Fruit fly (Drosophila melanogaster) whole organism, embryonic: ENCODE measurements around the gene Ube4B.

Experiments used
- Atf6 ChIP-seq: fragments of 200-800 bp; sonication (Bioruptor generic); IDR thresholded peaks from 2 replicates; pipeline ENCODE4 v1.3.6; 2022; ENCODE audit warnings: missing biosample characterization, missing genetic modification characterization
- CG10543 ChIP-seq: fragments of 200-800 bp; sonication (Bioruptor generic); optimal IDR thresholded peaks from 3 replicates; lab custom pipeline; 2017; ENCODE audit warnings: missing biosample characterization, mild to moderate bottlenecking, missing genetic modification characterization, moderate library complexity
- CG10959 ChIP-seq: fragments of 200-800 bp; sonication (Bioruptor generic); IDR thresholded peaks from 2 replicates; pipeline ENCODE4 v1.3.6; 2022; ENCODE audit warnings: missing biosample characterization, missing genetic modification characterization
- CG11398 ChIP-seq: fragments of 200-800 bp; sonication (Bioruptor generic); optimal IDR thresholded peaks from 2 replicates; lab custom pipeline; 2016; ENCODE audit warnings: missing biosample characterization, missing genetic modification characterization
- CG11504 ChIP-seq: fragments of 200-800 bp; sonication (Bioruptor generic); optimal IDR thresholded peaks from 3 replicates; lab custom pipeline; 2019; ENCODE audit warnings: missing biosample characterization, mild to moderate bottlenecking, missing genetic modification characterization, moderate library complexity
- CG13424 ChIP-seq: fragments of 200-800 bp; sonication (Bioruptor generic); optimal IDR thresholded peaks from 2 replicates; lab custom pipeline; 2019; ENCODE audit warnings: missing biosample characterization, mild to moderate bottlenecking, missing genetic modification characterization, moderate library complexity
- CG13894 ChIP-seq: fragments of 200-800 bp; sonication (Bioruptor generic); optimal IDR thresholded peaks from 3 replicates; lab custom pipeline; 2018; ENCODE audit warnings: missing biosample characterization, mild to moderate bottlenecking, missing genetic modification characterization, moderate library complexity
- CG14710 ChIP-seq: fragments of 200-800 bp; sonication (Bioruptor generic); optimal IDR thresholded peaks from 3 replicates; lab custom pipeline; 2019; ENCODE audit warnings: missing biosample characterization, mild to moderate bottlenecking, missing genetic modification characterization, moderate library complexity
- CG15514 ChIP-seq: fragments of 200-800 bp; sonication (Bioruptor generic); optimal IDR thresholded peaks from 3 replicates; lab custom pipeline; 2017; ENCODE audit warnings: missing biosample characterization, missing genetic modification characterization, mild to moderate bottlenecking, moderate library complexity, missing genetic modification reagents
- CG1832 ChIP-seq: fragments of 200-800 bp; sonication (Bioruptor generic); optimal IDR thresholded peaks from 2 replicates; lab custom pipeline; 2017; ENCODE audit warnings: missing biosample characterization, mild to moderate bottlenecking, missing genetic modification characterization, inconsistent platforms
- CG2120 ChIP-seq: fragments of 200-800 bp; sonication (Bioruptor generic); optimal IDR thresholded peaks from 3 replicates; lab custom pipeline; 2016; ENCODE audit warnings: missing biosample characterization, missing genetic modification characterization
- CG2678 ChIP-seq: fragments of 200-800 bp; sonication (Bioruptor generic); optimal IDR thresholded peaks from 3 replicates; lab custom pipeline; 2019; ENCODE audit warnings: missing biosample characterization, mild to moderate bottlenecking, missing genetic modification characterization, moderate library complexity
- CG4617 ChIP-seq: fragments of 200-800 bp; sonication (Bioruptor generic); optimal IDR thresholded peaks from 3 replicates; lab custom pipeline; 2016; ENCODE audit warnings: missing biosample characterization, missing genetic modification characterization, borderline replicate concordance
- CG4707 ChIP-seq: fragments of 200-800 bp; sonication (Bioruptor generic); optimal IDR thresholded peaks from 2 replicates; lab custom pipeline; 2018; ENCODE audit warnings: missing biosample characterization, mild to moderate bottlenecking, missing genetic modification characterization, moderate library complexity
- CG5953 ChIP-seq: fragments of 200-800 bp; sonication (Bioruptor generic); IDR thresholded peaks from 2 replicates; pipeline ENCODE4 v1.3.6; 2022; ENCODE audit warnings: missing biosample characterization, missing genetic modification characterization
- CG6683 ChIP-seq: fragments of 200-800 bp; sonication (Bioruptor generic); optimal IDR thresholded peaks from 2 replicates; lab custom pipeline; 2017; ENCODE audit warnings: missing biosample characterization, mild to moderate bottlenecking, missing genetic modification characterization, missing genetic modification reagents
- CG7372 ChIP-seq: fragments of 200-800 bp; sonication (Bioruptor generic); IDR thresholded peaks from 2 replicates; pipeline ENCODE4 v1.3.6; 2022; ENCODE audit warnings: missing biosample characterization, missing genetic modification characterization
- CG9215 ChIP-seq: fragments of 200-800 bp; sonication (Bioruptor generic); IDR thresholded peaks from 2 replicates; pipeline ENCODE4 v1.3.6; 2022; ENCODE audit warnings: missing biosample characterization, missing genetic modification characterization
- CG9932 ChIP-seq: fragments of 200-800 bp; sonication (Bioruptor generic); IDR thresholded peaks from 2 replicates; pipeline ENCODE4 v1.3.6; 2022; ENCODE audit warnings: missing biosample characterization, missing genetic modification characterization
- CkIIα-i1 ChIP-seq: fragments of 200-800 bp; sonication (Bioruptor generic); IDR thresholded peaks from 2 replicates; pipeline ENCODE4 v1.3.6; 2022; ENCODE audit warnings: missing biosample characterization, missing genetic modification characterization
- Dip3 ChIP-seq: fragments of 200-800 bp; sonication (Bioruptor generic); optimal IDR thresholded peaks from 3 replicates; lab custom pipeline; 2016; ENCODE audit warnings: missing biosample characterization, missing genetic modification characterization
- Fer1 ChIP-seq: fragments of 200-800 bp; sonication (Bioruptor generic); optimal IDR thresholded peaks from 2 replicates; lab custom pipeline; 2017; ENCODE audit warnings: missing biosample characterization, mild to moderate bottlenecking, missing genetic modification characterization
- Fer3 ChIP-seq: fragments of 200-800 bp; sonication (Bioruptor generic); optimal IDR thresholded peaks from 2 replicates; lab custom pipeline; 2018; ENCODE audit warnings: missing biosample characterization, mild to moderate bottlenecking, missing genetic modification characterization, moderate library complexity
- Gug ChIP-seq: fragments of 200-800 bp; sonication (Bioruptor generic); IDR thresholded peaks from 4 replicates; pipeline ENCODE4 v1.3.6; 2022; ENCODE audit warnings: missing biosample characterization, missing genetic modification characterization
- Meics ChIP-seq: fragments of 200-800 bp; sonication (Bioruptor generic); optimal IDR thresholded peaks from 2 replicates; lab custom pipeline; 2017; ENCODE audit warnings: missing biosample characterization, mild to moderate bottlenecking, missing genetic modification characterization
- NK7.1 ChIP-seq: fragments of 200-800 bp; sonication (Bioruptor generic); optimal IDR thresholded peaks from 3 replicates; lab custom pipeline; 2016; ENCODE audit warnings: missing biosample characterization, missing genetic modification characterization
- Nf-YB ChIP-seq: fragments of 200-800 bp; sonication (Bioruptor generic); optimal IDR thresholded peaks from 3 replicates; lab custom pipeline; 2019; ENCODE audit warnings: missing biosample characterization, mild to moderate bottlenecking, missing genetic modification characterization, moderate library complexity
- Nf-YC ChIP-seq: fragments of 200-800 bp; optimal IDR thresholded peaks from 3 replicates; lab custom pipeline; 2019; ENCODE audit warnings: missing biosample characterization, mild to moderate bottlenecking, missing genetic modification characterization, moderate library complexity
- NfI ChIP-seq: fragments of 200-800 bp; sonication (Bioruptor generic); optimal IDR thresholded peaks from 3 replicates; lab custom pipeline; 2018; ENCODE audit warnings: missing biosample characterization, mild to moderate bottlenecking, missing genetic modification characterization, moderate library complexity
- Scr ChIP-seq: fragments of 200-800 bp; sonication (Bioruptor generic); IDR thresholded peaks from 2 replicates; pipeline ENCODE4 v1.3.6; 2022; ENCODE audit warnings: missing biosample characterization, missing genetic modification characterization; ENCODE audit not compliant: partially characterized antibody
- Six4 ChIP-seq: fragments of 200-800 bp; sonication (Bioruptor generic); optimal IDR thresholded peaks from 2 replicates; lab custom pipeline; 2016; ENCODE audit warnings: missing biosample characterization, missing genetic modification characterization
- Sry-δ ChIP-seq: fragments of 200-800 bp; sonication (Bioruptor generic); optimal IDR thresholded peaks from 2 replicates; lab custom pipeline; 2016; ENCODE audit warnings: missing biosample characterization, missing genetic modification characterization
- ase ChIP-seq: fragments of 200-800 bp; sonication (Bioruptor generic); IDR thresholded peaks from 3 replicates; pipeline ENCODE4 v1.3.6; 2022; ENCODE audit warnings: missing biosample characterization, missing genetic modification characterization
- cwo ChIP-seq: fragments of 200-800 bp; sonication (Bioruptor generic); optimal IDR thresholded peaks from 3 replicates; lab custom pipeline; 2017; ENCODE audit warnings: missing biosample characterization, missing genetic modification characterization, mild to moderate bottlenecking, moderate library complexity, missing genetic modification reagents
- dati ChIP-seq: fragments of 200-800 bp; sonication (Bioruptor generic); IDR thresholded peaks from 2 replicates; pipeline ENCODE4 v1.3.6; 2022; ENCODE audit warnings: missing biosample characterization, missing genetic modification characterization
- emc ChIP-seq: fragments of 200-800 bp; sonication (Bioruptor generic); optimal IDR thresholded peaks from 2 replicates; lab custom pipeline; 2016; ENCODE audit warnings: missing biosample characterization, missing genetic modification characterization
- gce ChIP-seq: fragments of 200-800 bp; sonication (Bioruptor generic); IDR thresholded peaks from 3 replicates; pipeline ENCODE4 v1.3.6; 2022; ENCODE audit warnings: missing biosample characterization, missing genetic modification characterization
- gem ChIP-seq: fragments of 200-800 bp; sonication (Bioruptor generic); optimal IDR thresholded peaks from 2 replicates; lab custom pipeline; 2019; ENCODE audit warnings: missing biosample characterization, mild to moderate bottlenecking, missing genetic modification characterization, moderate library complexity
- gro ChIP-seq: fragments of 200-800 bp; sonication (Bioruptor generic); optimal IDR thresholded peaks from 2 replicates; lab custom pipeline; 2016; ENCODE audit warnings: missing biosample characterization, missing genetic modification characterization
- ind ChIP-seq: fragments of 200-800 bp; sonication (Bioruptor generic); optimal IDR thresholded peaks from 3 replicates; lab custom pipeline; 2016; ENCODE audit warnings: missing biosample characterization, missing genetic modification characterization
- ken ChIP-seq: fragments of 200-800 bp; sonication (Bioruptor generic); IDR thresholded peaks from 3 replicates; pipeline ENCODE4 v1.3.6; 2022; ENCODE audit warnings: missing biosample characterization, missing genetic modification characterization
- klu ChIP-seq: fragments of 200-800 bp; sonication (Bioruptor generic); IDR thresholded peaks from 2 replicates; pipeline ENCODE4 v1.3.6; 2022; ENCODE audit warnings: missing biosample characterization, missing genetic modification characterization
- lab ChIP-seq: fragments of 200-800 bp; sonication (Bioruptor generic); optimal IDR thresholded peaks from 3 replicates; lab custom pipeline; 2017; ENCODE audit warnings: missing biosample characterization, missing genetic modification characterization, mild to moderate bottlenecking, moderate library complexity, missing genetic modification reagents
- nau ChIP-seq: fragments of 200-800 bp; sonication (Bioruptor generic); optimal IDR thresholded peaks from 3 replicates; lab custom pipeline; 2017; ENCODE audit warnings: missing biosample characterization, mild to moderate bottlenecking, missing genetic modification characterization, missing genetic modification reagents
- nmo ChIP-seq: fragments of 200-800 bp; sonication (Bioruptor generic); optimal IDR thresholded peaks from 2 replicates; lab custom pipeline; 2018; ENCODE audit warnings: missing biosample characterization, mild to moderate bottlenecking, missing genetic modification characterization, moderate library complexity
- ro ChIP-seq: fragments of 200-800 bp; sonication (Bioruptor generic); IDR thresholded peaks from 2 replicates; pipeline ENCODE4 v1.3.6; 2022; ENCODE audit warnings: missing biosample characterization, missing genetic modification characterization
- scrt ChIP-seq: fragments of 200-800 bp; sonication (Bioruptor generic); optimal IDR thresholded peaks from 2 replicates; lab custom pipeline; 2018; ENCODE audit warnings: missing biosample characterization, mild to moderate bottlenecking, missing genetic modification characterization, moderate library complexity
- seq ChIP-seq: fragments of 200-800 bp; sonication (Bioruptor generic); IDR thresholded peaks from 2 replicates; pipeline ENCODE4 v1.3.6; 2022; ENCODE audit warnings: missing biosample characterization, missing genetic modification characterization
- sim ChIP-seq: fragments of 200-800 bp; sonication (Bioruptor generic); IDR thresholded peaks from 2 replicates; pipeline ENCODE4 v1.3.6; 2022; ENCODE audit warnings: missing biosample characterization, missing genetic modification characterization
- sisA ChIP-seq: fragments of 200-800 bp; sonication (Bioruptor generic); IDR thresholded peaks from 2 replicates; pipeline ENCODE4 v1.3.6; 2022; ENCODE audit warnings: missing biosample characterization, missing genetic modification characterization
- slbo ChIP-seq: fragments of 200-800 bp; sonication (Bioruptor generic); IDR thresholded peaks from 2 replicates; pipeline ENCODE4 v1.3.6; 2022; ENCODE audit warnings: missing biosample characterization, missing genetic modification characterization

Ube4B gene

dm6 chr2L:13049136-13049535 is 29.9 kb upstream of the Ube4B start:
- TF ChIP-seq CG2120 (GFP tag; lab: Kevin White, UChicago) (peak; percentile 52), gro (GFP tag; lab: Kevin White, UChicago) (no peak), CG9932 (GFP tag; lab: Robert Waterston, UW) (peak; percentile 62), CkIIα-i1 (no peak), CG2678 (tag; lab: Kevin White, UChicago) (peak; percentile 54), sisA (GFP tag; lab: Robert Waterston, UW) (peak; percentile 26; the same call in 1 of the 2 replicates), CG11504 (tag; lab: Kevin White, UChicago) (peak; percentile 10), CG13894 (tag; lab: Kevin White, UChicago) (peak; percentile 54), CG7372 (GFP tag; lab: Robert Waterston, UW) (0 out of 2 replicates have a peak, but pooled peaks have one; percentile 24), CG4707 (GFP tag; lab: Kevin White, UChicago) (no peak), CG10543 (GFP tag; lab: Kevin White, UChicago) (peak; percentile 31), CG5953 (GFP tag; lab: Robert Waterston, UW) (no peak), nau (GFP tag; lab: Kevin White, UChicago) (no peak), CG13424 (tag; lab: Kevin White, UChicago) (peak; percentile 1), nmo (GFP tag; lab: Kevin White, UChicago) (no peak), Fer1 (peak; percentile 66), cwo (GFP tag; lab: Kevin White, UChicago) (peak; percentile 37), NK7.1 (no peak), ro (GFP tag; lab: Robert Waterston, UW) (no peak), sim (GFP tag; lab: Robert Waterston, UW) (no peak), seq (no peak), CG4617 (no peak), slbo (GFP tag; lab: Robert Waterston, UW) (0 out of 2 replicates have a peak, but pooled peaks have one; percentile 19), Gug (GFP tag; lab: Robert Waterston, UW) (no peak; the same call in 3 of the 4 replicates), CG14710 (no peak), lab (GFP tag; lab: Kevin White, UChicago) (peak; percentile 66), Meics (GFP tag; lab: Kevin White, UChicago) (peak; percentile 37), ken (GFP tag; lab: Robert Waterston, UW) (no peak), CG1832 (GFP tag; lab: Kevin White, UChicago) (no peak), scrt (peak; percentile 7), emc (GFP tag; lab: Kevin White, UChicago) (no peak), Nf-YC (tag; lab: Kevin White, UChicago) (no peak), CG6683 (GFP tag; lab: Kevin White, UChicago) (no peak), gem (tag; lab: Kevin White, UChicago) (peak; percentile 17), CG10959 (no peak), Dip3 (GFP tag; lab: Kevin White, UChicago) (no peak), CG11398 (no peak), ase (GFP tag; lab: Robert Waterston, UW) (no peak), Atf6 (no peak), Fer3 (tag; lab: Kevin White, UChicago) (peak; percentile 24), gce (no peak), dati (no peak), ind (GFP tag; lab: Kevin White, UChicago) (peak; percentile 5), klu (GFP tag; lab: Robert Waterston, UW) (0 out of 2 replicates have a peak, but pooled peaks have one; percentile 22), Sry-δ (GFP tag; lab: Kevin White, UChicago) (no peak), Scr (GFP tag; lab: Robert Waterston, UW) (no peak), Nf-YB (GFP tag; lab: Kevin White, UChicago) (no peak), NfI (peak; percentile 16), CG15514 (peak; percentile 32), Six4 (GFP tag; lab: Kevin White, UChicago) (no peak), CG9215 (GFP tag; lab: Robert Waterston, UW) (0 out of 2 replicates have a peak, but pooled peaks have one; percentile 23)
